Worm (Caenorhabditis elegans) whole organism, L3 larva: ENCODE results near the gene F23F1.2.

Experiments used
- lin-15B ChIP-seq: fragments of 150-350 bp; optimal IDR thresholded peaks from 2 replicates; lab custom pipeline; 2014; ENCODE audit warnings: missing biosample characterization, missing genetic modification characterization
- snpc-4 ChIP-seq: fragments of 150-350 bp; optimal IDR thresholded peaks from 2 replicates; lab custom pipeline; 2014; ENCODE audit warnings: missing biosample characterization, missing genetic modification characterization
- tbx-2 ChIP-seq: sonication (generic microtip); optimal IDR thresholded peaks from 2 replicates; lab custom pipeline; 2016; ENCODE audit warnings: mild to moderate bottlenecking, missing genetic modification characterization, missing compliant biosample characterization

ce11 chrII:41914-42313 lies 7.9 kb downstream of the F23F1.2 start, which contains the start of gene F23F1.10:
- TF ChIP-seq snpc-4 (no peak), lin-15B (no peak), tbx-2 (no peak)
